Worm (Caenorhabditis elegans) whole organism, mixed stage, embryonic: Measurements from ENCODE around the gene clec-28.

Source experiments
- ham-2 ChIP-seq: fragments of 200-800 bp; sonication (Bioruptor generic); optimal IDR thresholded peaks from 2 replicates; lab custom pipeline; 2018; ENCODE audit warnings: mild to moderate bottlenecking, missing genetic modification characterization, missing compliant biosample characterization
- nhr-12 ChIP-seq: fragments of 150-350 bp; optimal IDR thresholded peaks from 2 replicates; lab custom pipeline; 2014; ENCODE audit warnings: missing biosample characterization, missing genetic modification characterization

DNA sequence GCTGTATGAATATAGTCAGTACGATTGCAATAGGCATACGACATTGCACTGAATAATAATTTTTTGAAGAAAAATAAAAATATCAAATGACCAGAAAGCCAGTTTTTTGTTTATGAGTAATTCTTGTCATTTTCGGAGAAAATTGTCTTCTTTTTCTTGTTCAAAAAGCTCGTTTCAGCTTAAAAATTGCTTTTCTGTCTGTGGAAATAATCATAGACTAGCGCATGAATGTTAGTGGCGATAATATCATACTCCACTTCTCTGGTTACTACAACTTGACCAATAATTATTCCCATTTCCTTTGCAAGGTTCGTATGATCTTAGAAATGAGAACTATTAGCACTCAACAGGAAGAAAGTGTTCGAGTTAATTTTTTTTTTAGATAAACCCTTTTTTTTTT lies 38.0 kb upstream of the clec-28 start, which contains the start of gene srh-216:
- no peak for TF ChIP-seq nhr-12 (tag; lab: Kevin White, UChicago)
- TF ChIP-seq ham-2 (GFP tag; lab: Kevin White, UChicago), result no peak
